Worm (Caenorhabditis elegans) whole organism, L1 larva: ENCODE results near the gene nspe-6.
A peak's percentile ranks its signal among the peaks of the same experiment; 100 is the strongest.

Experiments
- C04F5.9 ChIP-seq: sonication (generic microtip); optimal IDR thresholded peaks from 2 replicates; lab custom pipeline; 2016; ENCODE audit warnings: missing genetic modification characterization, missing compliant biosample characterization
- aha-1 ChIP-seq: fragments of 150-350 bp; optimal IDR thresholded peaks from 2 replicates; lab custom pipeline; 2014; ENCODE audit warnings: missing biosample characterization, missing genetic modification characterization
- aly-2 ChIP-seq: fragments of 150-350 bp; optimal IDR thresholded peaks from 2 replicates; lab custom pipeline; 2014; ENCODE audit warnings: missing biosample characterization, missing genetic modification characterization
- blmp-1 ChIP-seq: fragments of 150-350 bp; optimal IDR thresholded peaks from 2 replicates; lab custom pipeline; 2014; ENCODE audit warnings: missing biosample characterization, missing genetic modification characterization
- ceh-63 ChIP-seq: fragments of 200-800 bp; sonication (Bioruptor generic); optimal IDR thresholded peaks from 2 replicates; lab custom pipeline; 2018; ENCODE audit warnings: mild to moderate bottlenecking, missing genetic modification characterization, missing compliant biosample characterization
- ceh-82 ChIP-seq, 3 experiments: fragments of 150-350 bp in 1 of 3; sonication (generic microtip) in 2 of 3; optimal IDR thresholded peaks; 2 replicates each; lab custom pipeline; 2014 to 2017; ENCODE audit warnings: missing biosample characterization in 3 of 3, missing genetic modification characterization in 3 of 3
- ceh-88 ChIP-seq: fragments of 200-800 bp; sonication (Bioruptor generic); IDR thresholded peaks from 2 replicates; pipeline ENCODE4 v1.3.6; 2022; ENCODE audit warnings: missing genetic modification characterization, missing compliant biosample characterization
- dpl-1 ChIP-seq, 3 experiments: fragments of 150-350 bp in 2 of 3; sonication (generic microtip) in 1 of 3; optimal IDR thresholded peaks; 2 replicates each; lab custom pipeline; 2014 to 2017; ENCODE audit warnings: missing biosample characterization in 3 of 3, missing genetic modification characterization in 3 of 3, missing genetic modification reagents in 3 of 3
- efl-1 ChIP-seq, 4 experiments: fragments of 150-350 bp; optimal IDR thresholded peaks in 3 of 4; peaks in 1 of 4; 1 replicate in 1 of 4; 2 replicates in 3 of 4; lab custom pipeline; 2014; ENCODE audit warnings: missing biosample characterization in 2 of 4, missing genetic modification characterization in 2 of 4, missing genetic modification reagents in 2 of 4
- elt-2 ChIP-seq: sonication (generic microtip); optimal IDR thresholded peaks from 2 replicates; lab custom pipeline; 2016; ENCODE audit warnings: missing genetic modification characterization, mild to moderate bottlenecking, inconsistent platforms, missing compliant biosample characterization, missing genetic modification reagents
- elt-3 ChIP-seq, 6 experiments: fragments of 150-350 bp in 1 of 6; sonication (generic microtip); optimal IDR thresholded peaks; 2 replicates each; lab custom pipeline; 2017 to 2018; ENCODE audit warnings: missing biosample characterization in 6 of 6, missing genetic modification characterization in 6 of 6, inconsistent platforms in 1 of 6
- fos-1 ChIP-seq: fragments of 150-350 bp; optimal IDR thresholded peaks from 2 replicates; lab custom pipeline; 2014; ENCODE audit warnings: missing biosample characterization, missing genetic modification characterization
- hlh-17 ChIP-seq: fragments of 200-800 bp; sonication (Bioruptor generic); optimal IDR thresholded peaks from 2 replicates; lab custom pipeline; 2018; ENCODE audit warnings: missing genetic modification characterization, mild to moderate bottlenecking, missing compliant biosample characterization, moderate library complexity, borderline replicate concordance
- lin-14 ChIP-seq: fragments of 200-800 bp; sonication (Bioruptor generic); optimal IDR thresholded peaks from 2 replicates; lab custom pipeline; 2018; ENCODE audit warnings: mild to moderate bottlenecking, missing genetic modification characterization, moderate library complexity, missing compliant biosample characterization
- lin-35 ChIP-seq, 2 experiments: fragments of 150-350 bp; optimal IDR thresholded peaks; 2 replicates each; lab custom pipeline; 2014; ENCODE audit warnings: missing biosample characterization in 2 of 2, missing genetic modification characterization in 2 of 2, missing genetic modification reagents in 2 of 2
- lin-39 ChIP-seq: fragments of 150-350 bp; optimal IDR thresholded peaks from 2 replicates; lab custom pipeline; 2014; ENCODE audit warnings: missing biosample characterization, missing genetic modification reagents, missing genetic modification characterization
- lsy-2 ChIP-seq, 2 experiments: fragments of 150-350 bp; optimal IDR thresholded peaks; 2 replicates each; lab custom pipeline; 2014; ENCODE audit warnings: missing biosample characterization in 2 of 2, missing genetic modification characterization in 2 of 2
- mdl-1 ChIP-seq, 2 experiments: fragments of 150-350 bp; optimal IDR thresholded peaks; 2 replicates each; lab custom pipeline; 2014 to 2017; ENCODE audit warnings: missing biosample characterization in 2 of 2, missing genetic modification characterization in 2 of 2, inconsistent platforms in 1 of 2
- mef-2 ChIP-seq: fragments of 150-350 bp; optimal IDR thresholded peaks from 2 replicates; lab custom pipeline; 2014; ENCODE audit warnings: missing biosample characterization, missing genetic modification characterization
- mep-1 ChIP-seq: fragments of 150-350 bp; optimal IDR thresholded peaks from 2 replicates; lab custom pipeline; 2014; ENCODE audit warnings: missing biosample characterization, missing genetic modification characterization
- nhr-12 ChIP-seq: sonication (generic microtip); optimal IDR thresholded peaks from 2 replicates; lab custom pipeline; 2017; ENCODE audit warnings: missing biosample characterization, missing genetic modification characterization
- nhr-19 ChIP-seq: fragments of 200-800 bp; sonication (Bioruptor generic); conservative IDR thresholded peaks from 2 replicates; pipeline ENCODE4 v1.3.6; 2022; ENCODE audit warnings: missing genetic modification characterization, missing compliant biosample characterization
- nhr-20 ChIP-seq: sonication (generic microtip); optimal IDR thresholded peaks from 2 replicates; lab custom pipeline; 2016; ENCODE audit warnings: mild to moderate bottlenecking, missing genetic modification characterization, missing compliant biosample characterization
- nhr-237 ChIP-seq: fragments of 150-350 bp; optimal IDR thresholded peaks from 2 replicates; lab custom pipeline; 2014; ENCODE audit warnings: missing biosample characterization, missing genetic modification characterization
- nhr-47 ChIP-seq: sonication (generic microtip); optimal IDR thresholded peaks from 2 replicates; lab custom pipeline; 2016; ENCODE audit warnings: mild to moderate bottlenecking, missing genetic modification characterization, moderate library complexity, missing compliant biosample characterization
- nhr-71 ChIP-seq: sonication (generic microtip); optimal IDR thresholded peaks from 2 replicates; lab custom pipeline; 2016; ENCODE audit warnings: mild to moderate bottlenecking, missing genetic modification characterization, moderate library complexity, missing compliant biosample characterization
- nhr-84 ChIP-seq: sonication (generic microtip); optimal IDR thresholded peaks from 2 replicates; lab custom pipeline; 2017; ENCODE audit warnings: missing biosample characterization, missing genetic modification characterization
- nhr-85 ChIP-seq: sonication (generic microtip); peaks from one replicate; lab custom pipeline; 2016; ENCODE audit warnings: missing genetic modification characterization, inconsistent platforms, missing compliant biosample characterization
- nhr-90 ChIP-seq: sonication (generic microtip); optimal IDR thresholded peaks from 2 replicates; lab custom pipeline; 2016; ENCODE audit warnings: mild to moderate bottlenecking, missing genetic modification characterization, missing compliant biosample characterization; ENCODE audit not compliant: poor library complexity
- pag-3 ChIP-seq: sonication (generic microtip); optimal IDR thresholded peaks from 2 replicates; lab custom pipeline; 2017; ENCODE audit warnings: missing genetic modification characterization, mild to moderate bottlenecking, missing compliant biosample characterization, antibody characterized with exemption, borderline replicate concordance; ENCODE audit not compliant: insufficient read depth
- pax-3 ChIP-seq: fragments of 200-800 bp; sonication (Bioruptor generic); optimal IDR thresholded peaks from 2 replicates; lab custom pipeline; 2018; ENCODE audit warnings: mild to moderate bottlenecking, missing genetic modification characterization, moderate library complexity, missing compliant biosample characterization
- rnt-1 ChIP-seq: sonication (generic microtip); optimal IDR thresholded peaks from 2 replicates; lab custom pipeline; 2016; ENCODE audit warnings: mild to moderate bottlenecking, missing genetic modification characterization, moderate library complexity, missing compliant biosample characterization
- skn-1 ChIP-seq: fragments of 150-350 bp; optimal IDR thresholded peaks from 2 replicates; lab custom pipeline; 2014; ENCODE audit warnings: missing biosample characterization, missing genetic modification characterization
- snu-23 ChIP-seq: sonication (generic microtip); optimal IDR thresholded peaks from 2 replicates; lab custom pipeline; 2016; ENCODE audit warnings: missing genetic modification characterization, missing compliant biosample characterization
- sox-4 ChIP-seq: sonication (generic microtip); optimal IDR thresholded peaks from 2 replicates; lab custom pipeline; 2016; ENCODE audit warnings: missing genetic modification characterization, missing compliant biosample characterization
- sup-37 ChIP-seq: fragments of 200-800 bp; sonication (Bioruptor generic); optimal IDR thresholded peaks from 2 replicates; lab custom pipeline; 2018; ENCODE audit warnings: mild to moderate bottlenecking, missing genetic modification characterization, missing compliant biosample characterization
- tbx-2 ChIP-seq: sonication (generic microtip); optimal IDR thresholded peaks from 2 replicates; lab custom pipeline; 2016; ENCODE audit warnings: missing genetic modification characterization, missing compliant biosample characterization
- unc-30 ChIP-seq: sonication (generic microtip); optimal IDR thresholded peaks from 2 replicates; lab custom pipeline; 2017; ENCODE audit warnings: missing biosample characterization, missing genetic modification characterization
- unc-98 ChIP-seq: fragments of 200-800 bp; sonication (Bioruptor generic); IDR thresholded peaks from 2 replicates; pipeline ENCODE4 v1.3.6; 2022; ENCODE audit warnings: missing genetic modification characterization, missing compliant biosample characterization
- zag-1 ChIP-seq: fragments of 150-350 bp; optimal IDR thresholded peaks from 2 replicates; lab custom pipeline; 2014; ENCODE audit warnings: missing biosample characterization, missing genetic modification characterization
- ztf-4 ChIP-seq: fragments of 150-350 bp; optimal IDR thresholded peaks from 2 replicates; lab custom pipeline; 2014; ENCODE audit warnings: missing biosample characterization, missing genetic modification characterization

The nspe-6 gene

DNA sequence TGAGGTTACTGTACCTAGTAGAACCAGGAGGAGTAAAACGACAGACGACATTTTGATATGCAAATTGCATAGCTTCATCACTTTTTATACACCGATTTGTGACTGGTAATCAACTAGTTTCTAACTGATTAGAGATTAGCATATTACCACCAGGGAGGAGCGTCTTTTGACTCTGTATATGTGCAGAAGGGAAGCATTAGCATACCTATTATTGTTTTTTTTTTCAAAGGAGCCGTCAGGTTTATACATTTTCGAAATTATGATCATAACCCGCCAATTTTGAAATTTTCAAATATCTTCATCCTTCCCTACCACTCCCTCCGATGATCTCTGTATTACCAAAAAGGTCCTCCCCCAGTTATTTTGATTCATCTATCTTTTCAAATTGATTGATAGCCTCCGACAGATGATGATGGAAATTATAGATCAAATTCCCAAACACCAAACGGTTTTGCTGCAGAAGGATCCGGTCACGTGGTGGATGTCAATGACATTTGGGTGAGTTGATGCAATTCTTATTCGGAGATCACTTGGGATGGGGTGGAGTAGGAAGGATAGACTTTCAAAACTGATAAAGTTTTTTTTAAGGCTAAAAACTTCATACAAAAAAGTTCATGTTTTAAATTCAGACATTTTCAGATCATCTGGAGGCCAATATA is 6.1 kb upstream of the nspe-6 start, which contains the start of gene nspe-8:
Gene nspe-8, minus strand, starts transcription at position 51 of the 659 bp plus-strand sequence.
- TF ChIP-seq efl-1 (optimal IDR thresholded peaks at IDR 0.05; lab: Kevin White, UChicago) (no peak), efl-1 (GFP tag; optimal IDR thresholded peaks at IDR 0.05 in 1 of 2; lab: Kevin White, UChicago) (peak in 1 of 2 experiments; percentile 81), sox-4 (tag; lab: Kevin White, UChicago) (no peak), blmp-1 (tag; lab: Kevin White, UChicago) (peak; percentile 38), aha-1 (tag; lab: Kevin White, UChicago) (no peak), nhr-71 (peak; percentile 81), unc-30 (tag; lab: Kevin White, UChicago) (no peak), nhr-47 (tag; lab: Kevin White, UChicago) (peak; percentile 69), mep-1 (tag; lab: Kevin White, UChicago) (no peak), rnt-1 (tag; lab: Kevin White, UChicago) (no peak), nhr-12 (tag; lab: Kevin White, UChicago) (no peak), dpl-1 (GFP tag; optimal IDR thresholded peaks at IDR 0.05; lab: Kevin White, UChicago) (peak in 1 of 3 experiments; percentile 34), unc-98 (no peak), lsy-2 (tag; optimal IDR thresholded peaks at IDR 0.05; lab: Kevin White, UChicago) (no peak), lin-14 (GFP tag; lab: Kevin White, UChicago) (peak; percentile 70), zag-1 (no peak), aly-2 (no peak), nhr-85 (tag; lab: Kevin White, UChicago) (peak; percentile 97), ztf-4 (tag; lab: Kevin White, UChicago) (no peak), elt-2 (tag; lab: Kevin White, UChicago) (no peak), pax-3 (tag; lab: Kevin White, UChicago) (no peak), elt-3 (tag; optimal IDR thresholded peaks at IDR 0.05; lab: Kevin White, UChicago) (peak in 5 of 6 experiments; percentile 60 to 86 (median 75)), nhr-20 (tag; lab: Kevin White, UChicago) (peak; percentile 90), nhr-19 (GFP tag; lab: Robert Waterston, UW) (peak; percentile 44), lin-39 (tag; lab: Kevin White, UChicago) (peak; percentile 24), skn-1 (no peak), nhr-90 (peak; percentile 63), ceh-82 (tag; optimal IDR thresholded peaks at IDR 0.05; lab: Kevin White, UChicago) (no peak), ceh-63 (GFP tag; lab: Kevin White, UChicago) (no peak), ceh-88 (GFP tag; lab: Robert Waterston, UW) (no peak), mdl-1 (tag; optimal IDR thresholded peaks at IDR 0.05; lab: Kevin White, UChicago) (peak in 1 of 2 experiments; percentile 15), nhr-237 (tag; lab: Kevin White, UChicago) (no peak), fos-1 (tag; lab: Kevin White, UChicago) (no peak), sup-37 (GFP tag; lab: Kevin White, UChicago) (no peak), nhr-84 (tag; lab: Kevin White, UChicago) (no peak), lin-35 (GFP tag; optimal IDR thresholded peaks at IDR 0.05; lab: Kevin White, UChicago) (peak in 1 of 2 experiments; percentile 65), C04F5.9 (tag; lab: Kevin White, UChicago) (no peak), snu-23 (GFP tag; lab: Kevin White, UChicago) (peak; percentile 63), tbx-2 (peak; percentile 77)

DNA sequence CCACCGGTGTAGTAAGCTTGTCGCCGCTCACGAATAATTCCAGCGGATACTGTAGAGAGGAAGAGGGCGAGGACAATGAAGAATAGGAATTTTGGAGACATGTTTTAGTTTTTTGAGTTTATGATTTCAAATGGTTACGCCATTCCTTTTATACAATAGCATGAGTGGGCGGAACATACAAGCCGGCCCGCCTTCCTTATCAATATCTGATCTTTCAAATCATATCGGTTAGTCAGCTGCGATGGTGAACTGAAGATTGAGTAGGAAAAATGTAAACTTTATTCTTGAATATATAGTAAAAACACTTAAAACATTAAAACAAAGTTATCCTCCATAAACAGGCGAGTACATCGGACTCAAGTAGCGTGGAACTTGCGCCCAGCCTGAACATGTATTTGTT is 4.8 kb upstream of the nspe-6 start, which contains the start of gene nspe-1:
Gene nspe-1, minus strand, starts transcription at position 101 of the 400 bp plus-strand sequence.
- TF ChIP-seq mef-2 (no peak), pag-3 (tag; lab: Kevin White, UChicago) (no peak), hlh-17 (GFP tag; lab: Kevin White, UChicago) (no peak)
